Worm (Caenorhabditis elegans) whole organism, late embryonic: ENCODE measurements around the gene ttr-25.

Source experiments
- C08G9.2 ChIP-seq: sonication (generic microtip); optimal IDR thresholded peaks from 2 replicates; lab custom pipeline; 2016; ENCODE audit warnings: mild to moderate bottlenecking, missing genetic modification characterization, moderate library complexity, missing compliant biosample characterization
- C38D4.7 ChIP-seq: fragments of 200-800 bp; sonication (Bioruptor generic); optimal IDR thresholded peaks from 2 replicates; lab custom pipeline; 2018; ENCODE audit warnings: mild to moderate bottlenecking, missing genetic modification characterization, moderate library complexity, missing compliant biosample characterization
- K02D7.2 ChIP-seq: sonication (generic microtip); optimal IDR thresholded peaks from 2 replicates; lab custom pipeline; 2017; ENCODE audit warnings: mild to moderate bottlenecking, missing genetic modification characterization, missing compliant biosample characterization
- T23F11.4 ChIP-seq: fragments of 200-800 bp; sonication (Bioruptor generic); optimal IDR thresholded peaks from 2 replicates; lab custom pipeline; 2018; ENCODE audit warnings: mild to moderate bottlenecking, missing genetic modification characterization, missing compliant biosample characterization
- ahr-1 ChIP-seq: sonication (generic microtip); optimal IDR thresholded peaks from 2 replicates; lab custom pipeline; 2016; ENCODE audit warnings: missing genetic modification characterization, missing compliant biosample characterization
- ceh-22 ChIP-seq: sonication (generic microtip); optimal IDR thresholded peaks from 2 replicates; lab custom pipeline; 2017; ENCODE audit warnings: missing biosample characterization, missing genetic modification characterization
- ceh-24 ChIP-seq: sonication (generic microtip); optimal IDR thresholded peaks from 2 replicates; lab custom pipeline; 2016; ENCODE audit warnings: mild to moderate bottlenecking, missing genetic modification characterization, missing compliant biosample characterization
- ceh-31 ChIP-seq: sonication (generic microtip); optimal IDR thresholded peaks from 2 replicates; lab custom pipeline; 2016; ENCODE audit warnings: missing genetic modification characterization, missing compliant biosample characterization
- ceh-34 ChIP-seq: sonication (generic microtip); optimal IDR thresholded peaks from 2 replicates; lab custom pipeline; 2016; ENCODE audit warnings: mild to moderate bottlenecking, missing genetic modification characterization, missing compliant biosample characterization
- ceh-45 ChIP-seq: fragments of 200-800 bp; sonication (Bioruptor generic); IDR thresholded peaks from 2 replicates; pipeline ENCODE4 v1.3.6; 2022; ENCODE audit warnings: missing genetic modification reagents, missing genetic modification characterization, missing compliant biosample characterization
- ceh-6 ChIP-seq: fragments of 200-800 bp; sonication (Bioruptor generic); optimal IDR thresholded peaks from 2 replicates; lab custom pipeline; 2018; ENCODE audit warnings: mild to moderate bottlenecking, missing genetic modification characterization, missing compliant biosample characterization
- ceh-9 ChIP-seq: sonication (generic microtip); optimal IDR thresholded peaks from 2 replicates; lab custom pipeline; 2016; ENCODE audit warnings: mild to moderate bottlenecking, missing genetic modification characterization, inconsistent platforms, missing compliant biosample characterization
- dve-1 ChIP-seq: sonication (generic microtip); optimal IDR thresholded peaks from 2 replicates; lab custom pipeline; 2017; ENCODE audit warnings: antibody characterized with exemption, mild to moderate bottlenecking, missing genetic modification characterization, missing compliant biosample characterization
- elt-2 ChIP-seq: sonication (generic microtip); optimal IDR thresholded peaks from 2 replicates; lab custom pipeline; 2016; ENCODE audit warnings: missing genetic modification reagents, missing genetic modification characterization, missing compliant biosample characterization
- ets-4 ChIP-seq: sonication (generic microtip); optimal IDR thresholded peaks from 2 replicates; lab custom pipeline; 2016; ENCODE audit warnings: missing genetic modification characterization, missing compliant biosample characterization
- fax-1 ChIP-seq: sonication (generic microtip); optimal IDR thresholded peaks from 2 replicates; lab custom pipeline; 2016; ENCODE audit warnings: missing genotype, missing genetic modification characterization, missing compliant biosample characterization
- lim-6 ChIP-seq: sonication (generic microtip); optimal IDR thresholded peaks from 2 replicates; lab custom pipeline; 2016; ENCODE audit warnings: missing genetic modification characterization, missing compliant biosample characterization
- lin-11 ChIP-seq: fragments of 200-800 bp; sonication (Bioruptor generic); optimal IDR thresholded peaks from 2 replicates; lab custom pipeline; 2018; ENCODE audit warnings: mild to moderate bottlenecking, missing genetic modification characterization, missing compliant biosample characterization
- madf-2 ChIP-seq: sonication (generic microtip); optimal IDR thresholded peaks from 2 replicates; lab custom pipeline; 2017; ENCODE audit warnings: missing genetic modification characterization, missing compliant biosample characterization
- mec-3 ChIP-seq: sonication (generic microtip); optimal IDR thresholded peaks from 2 replicates; lab custom pipeline; 2016; ENCODE audit warnings: borderline replicate concordance, missing genetic modification characterization, missing compliant biosample characterization
- nfya-1 ChIP-seq: sonication (generic microtip); optimal IDR thresholded peaks from 2 replicates; lab custom pipeline; 2017; ENCODE audit warnings: missing genetic modification characterization, mild to moderate bottlenecking, missing compliant biosample characterization, antibody characterized with exemption, moderate library complexity
- nhr-232 ChIP-seq: sonication (generic microtip); optimal IDR thresholded peaks from 2 replicates; lab custom pipeline; 2016; ENCODE audit warnings: missing genetic modification characterization, missing compliant biosample characterization
- pax-1 ChIP-seq: fragments of 150-350 bp; optimal IDR thresholded peaks from 2 replicates; lab custom pipeline; 2014; ENCODE audit warnings: missing biosample characterization, missing genetic modification characterization
- pha-2 ChIP-seq: sonication (generic microtip); optimal IDR thresholded peaks from 2 replicates; lab custom pipeline; 2017; ENCODE audit warnings: mild to moderate bottlenecking, missing genetic modification characterization, missing compliant biosample characterization
- pha-4 ChIP-seq: fragments of 150-350 bp; optimal IDR thresholded peaks from 2 replicates; lab custom pipeline; 2018; ENCODE audit warnings: missing biosample characterization, missing genetic modification reagents, missing genetic modification characterization
- pqm-1 ChIP-seq: sonication (generic microtip); optimal IDR thresholded peaks from 2 replicates; lab custom pipeline; 2016; ENCODE audit warnings: missing genetic modification characterization, missing compliant biosample characterization
- pros-1 ChIP-seq: fragments of 150-350 bp; optimal IDR thresholded peaks from 2 replicates; lab custom pipeline; 2014; ENCODE audit warnings: missing biosample characterization, missing genetic modification reagents, missing genetic modification characterization
- ref-2 ChIP-seq: sonication (generic microtip); optimal IDR thresholded peaks from 2 replicates; lab custom pipeline; 2016; ENCODE audit warnings: missing genetic modification characterization, missing compliant biosample characterization
- rnt-1 ChIP-seq: sonication (generic microtip); optimal IDR thresholded peaks from 2 replicates; lab custom pipeline; 2016; ENCODE audit warnings: missing genetic modification characterization, missing compliant biosample characterization
- sdc-2 ChIP-seq: sonication (generic microtip); optimal IDR thresholded peaks from 2 replicates; lab custom pipeline; 2016; ENCODE audit warnings: missing genotype, missing genetic modification characterization, missing compliant biosample characterization
- sox-4 ChIP-seq: sonication (generic microtip); optimal IDR thresholded peaks from 2 replicates; lab custom pipeline; 2017; ENCODE audit warnings: mild to moderate bottlenecking, missing genetic modification characterization, inconsistent platforms, missing compliant biosample characterization
- syd-9 ChIP-seq: sonication (generic microtip); optimal IDR thresholded peaks from 2 replicates; lab custom pipeline; 2016; ENCODE audit warnings: mild to moderate bottlenecking, missing genetic modification characterization, moderate library complexity, missing compliant biosample characterization
- unc-3 ChIP-seq, 2 experiments: fragments of 200-800 bp in 1 of 2; sonication (Bioruptor generic) in 1 of 2; sonication (generic microtip) in 1 of 2; conservative IDR thresholded peaks in 1 of 2; optimal IDR thresholded peaks in 1 of 2; 2 replicates each; pipeline versions ENCODE4 v1.3.6 to Lab custom; 2016 to 2022; ENCODE audit warnings: missing compliant biosample characterization in 2 of 2, missing genetic modification characterization in 2 of 2, missing genetic modification reagents in 1 of 2
- unc-42 ChIP-seq: sonication (generic microtip); optimal IDR thresholded peaks from 2 replicates; lab custom pipeline; 2016; ENCODE audit warnings: missing genotype, missing genetic modification characterization, missing compliant biosample characterization
- unc-55 ChIP-seq: sonication (generic microtip); optimal IDR thresholded peaks from 2 replicates; lab custom pipeline; 2017; ENCODE audit warnings: missing biosample characterization, missing genetic modification reagents, missing genetic modification characterization
- zip-5 ChIP-seq: sonication (generic microtip); optimal IDR thresholded peaks from 2 replicates; lab custom pipeline; 2016; ENCODE audit warnings: missing genetic modification characterization, missing compliant biosample characterization

The ttr-25 gene

DNA sequence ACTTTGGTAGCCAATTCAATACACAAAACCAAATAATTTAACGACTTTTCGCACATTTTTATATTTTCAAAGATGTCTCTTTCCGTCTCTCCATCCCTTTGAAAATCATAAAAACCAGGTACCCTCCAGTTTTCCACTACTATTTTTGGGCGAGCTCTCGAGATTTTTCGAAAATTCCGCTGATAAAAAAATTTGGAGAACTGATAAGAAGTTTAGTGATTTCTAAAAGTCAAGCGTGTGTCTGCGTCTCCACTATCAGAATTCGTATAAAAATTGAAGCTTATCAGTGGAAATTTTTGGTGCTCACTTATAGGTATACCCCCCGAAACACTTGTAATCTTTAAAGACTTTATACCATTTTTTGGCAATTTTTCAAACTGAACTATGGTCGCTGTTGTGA lies 40.0 kb upstream of the ttr-25 start, which contains the start of gene hmit-1.1:
hmit-1.1 (plus strand) TSS at position 294 of the 400 bp plus-strand sequence.
- TF ChIP-seq madf-2 (tag; lab: Kevin White, UChicago) (no peak), pqm-1 (tag; lab: Kevin White, UChicago) (peak; percentile 2), elt-2 (tag; lab: Kevin White, UChicago) (peak; percentile 71), K02D7.2 (tag; lab: Kevin White, UChicago) (no peak)
- TF ChIP-seq, all 69 proteins: peak for 2

ce11 chrV:18524460-18524859 lies 32.1 kb upstream of the ttr-25 start, which contains the start of gene hmit-1.2:
TSS of gene hmit-1.2 (plus strand) at chrV:18524760.
- no peak for TF ChIP-seq C08G9.2
- no peak for TF ChIP-seq pha-2 (tag; lab: Kevin White, UChicago)
- TF ChIP-seq pros-1 (tag; lab: Kevin White, UChicago), result no peak
- no peak for TF ChIP-seq T23F11.4
- TF ChIP-seq nhr-232, result no peak
- no peak for TF ChIP-seq madf-2 (tag; lab: Kevin White, UChicago)

ce11 chrV:18533606-18534005 lies 22.9 kb upstream of the ttr-25 start, which contains the start of gene ints-5:
TSS of gene ints-5 (plus strand) at chrV:18533953.
- TF ChIP-seq unc-55 (GFP tag; lab: Kevin White, UChicago) (no peak), nfya-1 (tag; lab: Kevin White, UChicago) (peak; percentile 16), ceh-34 (tag; lab: Kevin White, UChicago) (no peak), zip-5 (no peak)

- TF ChIP-seq syd-9 (tag; lab: Kevin White, UChicago) (no peak), pha-4 (tag; lab: Kevin White, UChicago) (no peak), lim-6 (tag; lab: Kevin White, UChicago) (no peak), nhr-232 (no peak), zip-5 (no peak), C38D4.7 (no peak), ref-2 (tag; lab: Kevin White, UChicago) (no peak), ceh-22 (tag; lab: Kevin White, UChicago) (no peak), sox-4 (no peak), pha-2 (tag; lab: Kevin White, UChicago) (no peak), T23F11.4 (no peak), fax-1 (tag; lab: Kevin White, UChicago) (no peak), ceh-45 (GFP tag; lab: Robert Waterston, UW) (no peak), sdc-2 (tag; lab: Kevin White, UChicago) (no peak)
Measured at ce11 chrV:18536015-18536414, 20.5 kb upstream of the ttr-25 start.

DNA sequence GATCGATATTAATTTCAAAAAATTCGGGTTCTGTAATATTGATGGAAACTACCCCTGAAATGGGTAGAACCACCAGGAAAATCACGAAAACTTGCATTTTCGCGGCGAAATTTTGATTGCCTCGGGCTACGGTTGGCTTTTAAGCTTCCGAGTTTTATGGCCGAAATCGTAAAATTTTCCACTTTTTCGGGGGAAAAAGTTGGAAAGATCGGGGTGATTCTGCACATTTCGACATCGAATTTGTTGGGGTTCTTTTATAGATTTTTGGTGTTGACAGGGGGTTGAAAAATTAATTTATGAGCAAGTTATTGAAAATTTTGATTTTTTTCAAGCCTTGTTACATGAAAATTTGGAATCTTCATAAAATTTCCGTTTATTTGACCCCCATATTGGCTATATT lies 2.8 kb upstream of the ttr-25 start, which contains the start of gene Y51A2D.8:
Y51A2D.8 (minus strand) TSS at position 101 of the 400 bp plus-strand sequence.
- TF ChIP-seq ceh-9 (tag; lab: Kevin White, UChicago) (no peak), rnt-1 (tag; lab: Kevin White, UChicago) (no peak), madf-2 (tag; lab: Kevin White, UChicago) (no peak), ceh-24 (no peak), ceh-34 (tag; lab: Kevin White, UChicago) (no peak), unc-55 (GFP tag; lab: Kevin White, UChicago) (no peak), ref-2 (tag; lab: Kevin White, UChicago) (no peak), ceh-31 (tag; lab: Kevin White, UChicago) (no peak), sox-4 (no peak), ceh-6 (no peak), pros-1 (tag; lab: Kevin White, UChicago) (no peak), ceh-45 (GFP tag; lab: Robert Waterston, UW) (no peak), dve-1 (no peak), mec-3 (tag; lab: Kevin White, UChicago) (no peak), unc-3 (GFP tag; conservative IDR thresholded peaks at IDR 0.05; lab: Robert Waterston, UW) (no peak), unc-3 (tag; optimal IDR thresholded peaks at IDR 0.05; lab: Kevin White, UChicago) (no peak), ahr-1 (no peak), unc-42 (tag; lab: Kevin White, UChicago) (no peak), lin-11 (tag; lab: Kevin White, UChicago) (no peak), ets-4 (tag; lab: Kevin White, UChicago) (no peak), pax-1 (tag; lab: Kevin White, UChicago) (no peak)
